Worm (Caenorhabditis elegans) whole organism, L2 larva: ENCODE results near the gene sul-3.

Source experiments
- Y55F3AM.14 ChIP-seq: fragments of 200-800 bp; sonication (Bioruptor generic); optimal IDR thresholded peaks from 2 replicates; lab custom pipeline; 2018; ENCODE audit warnings: mild to moderate bottlenecking, missing genetic modification characterization, missing compliant biosample characterization
- lin-13 ChIP-seq: fragments of 150-350 bp; optimal IDR thresholded peaks from 2 replicates; lab custom pipeline; 2014; ENCODE audit warnings: missing biosample characterization, missing genetic modification reagents, missing genetic modification characterization
- sma-9 ChIP-seq, 2 experiments: fragments of 150-350 bp in 1 of 2; sonication (generic microtip) in 1 of 2; optimal IDR thresholded peaks; 2 replicates each; lab custom pipeline; 2014 to 2016; ENCODE audit warnings: missing genetic modification characterization in 2 of 2, mild to moderate bottlenecking in 1 of 2, missing biosample characterization in 1 of 2, missing compliant biosample characterization in 1 of 2, missing genetic modification reagents in 1 of 2, moderate library complexity in 1 of 2
- zag-1 ChIP-seq: fragments of 150-350 bp; optimal IDR thresholded peaks from 2 replicates; lab custom pipeline; 2014; ENCODE audit warnings: missing biosample characterization, missing genetic modification characterization

- TF ChIP-seq zag-1: no peak
- TF ChIP-seq lin-13 (GFP tag; lab: Kevin White, UChicago): no peak
- TF ChIP-seq Y55F3AM.14: no peak
- no peak for TF ChIP-seq sma-9 (GFP tag; optimal IDR thresholded peaks at IDR 0.05; lab: Kevin White, UChicago)
- no peak for TF ChIP-seq sma-9 (tag; optimal IDR thresholded peaks at IDR 0.05; lab: Kevin White, UChicago)
These were observed 6.0 kb upstream of the sul-3 start for ce11 chrX:7839989-7840388.
